Fruit fly (Drosophila melanogaster): ENCODE measurements around the gene Lint-1.

The Lint-1 gene

dm6 chrX:11153826-11154510 is 4.8 kb downstream of the Lint-1 start, which contains the start of the genes rtv and Dlic (continued):
- TF ChIP-seq CG8765 (GFP tag; IDR thresholded peaks at IDR 0.05) (no peak), Pdp1 (GFP tag; optimal IDR thresholded peaks at IDR 0.05) (peak; percentile 13 to 95), otp (GFP tag; IDR thresholded peaks at IDR 0.05) (0 out of 3 replicates have a peak, but pooled peaks have one; percentile 13), YL-1 (GFP tag; optimal IDR thresholded peaks at IDR 0.05) (no peak), GATAe (GFP tag; conservative IDR thresholded peaks at IDR 0.05) (no peak), Ets97D (GFP tag; optimal IDR thresholded peaks at IDR 0.05) (peak; percentile 51), CG42726 (GFP tag; IDR thresholded peaks at IDR 0.05; ENCODE audit: partially characterized antibody) (0 out of 2 replicates have a peak, but pooled peaks have one; percentile 37), Sry-δ (GFP tag; optimal IDR thresholded peaks at IDR 0.05) (peak; percentile 43), Sry-β (GFP tag; optimal IDR thresholded peaks at IDR 0.05) (peak; percentile 7), CG8089 (GFP tag; optimal IDR thresholded peaks at IDR 0.05) (no peak), CoRest (tag; optimal IDR thresholded peaks at IDR 0.05) (peak; percentile 51), sisA (GFP tag; IDR thresholded peaks at IDR 0.05) (no peak), NfI (GFP tag; optimal IDR thresholded peaks at IDR 0.05) (no peak), HHEX (GFP tag; optimal IDR thresholded peaks at IDR 0.05) (no peak), cwo (GFP tag; optimal IDR thresholded peaks at IDR 0.05) (no peak), CG10462 (GFP tag; optimal IDR thresholded peaks at IDR 0.05) (peak; percentile 35), scrt (GFP tag; optimal IDR thresholded peaks at IDR 0.05) (no peak), CG10366 (GFP tag; IDR thresholded peaks at IDR 0.05) (no peak), Optix (GFP tag; IDR thresholded peaks at IDR 0.05) (no peak), Eip74EF (GFP tag; optimal IDR thresholded peaks at IDR 0.05) (no peak), sna (GFP tag; IDR thresholded peaks at IDR 0.05; ENCODE audit: partially characterized antibody) (peak; percentile 73; the same call in 1 of the 2 replicates), fd64A (GFP tag; optimal IDR thresholded peaks at IDR 0.05) (no peak), sc (optimal IDR thresholded peaks at IDR 0.05) (no peak), sc (GFP tag; optimal IDR thresholded peaks at IDR 0.05) (no peak), CG14860 (GFP tag; IDR thresholded peaks at IDR 0.05; ENCODE audit: partially characterized antibody) (peak; percentile 57; the same call in 2 of the 3 replicates), CTCF (GFP tag; optimal IDR thresholded peaks at IDR 0.05) (peak; percentile 98), CG32532 (GFP tag; IDR thresholded peaks at IDR 0.05) (peak; percentile 48; the same call in 1 of the 2 replicates), CG31441 (GFP tag; IDR thresholded peaks at IDR 0.05) (peak; percentile 63; the same call in 1 of the 2 replicates), CG17829 (tag; optimal IDR thresholded peaks at IDR 0.05) (peak; percentile 45), CG1792 (GFP tag; optimal IDR thresholded peaks at IDR 0.05) (no peak), CG11695 (GFP tag; IDR thresholded peaks at IDR 0.05) (no peak), CG12071 (GFP tag; optimal IDR thresholded peaks at IDR 0.05) (no peak), CG17385 (GFP tag; optimal IDR thresholded peaks at IDR 0.05) (peak; percentile 92), knrl (GFP tag; IDR thresholded peaks at IDR 0.05; ENCODE audit: partially characterized antibody) (peak; percentile 74), CG17802 (tag; optimal IDR thresholded peaks at IDR 0.05) (no peak), amos (GFP tag; IDR thresholded peaks at IDR 0.05; ENCODE audit: partially characterized antibody) (peak; percentile 76), CG4424 (GFP tag; optimal IDR thresholded peaks at IDR 0.05) (no peak), Sox102F (GFP tag; optimal IDR thresholded peaks at IDR 0.05) (peak; percentile 32), CG5180 (GFP tag; optimal IDR thresholded peaks at IDR 0.05) (no peak), ind (GFP tag; optimal IDR thresholded peaks at IDR 0.05) (peak; percentile 25), CG3726 (GFP tag; IDR thresholded peaks at IDR 0.05) (no peak), CG15696 (tag; optimal IDR thresholded peaks at IDR 0.05) (peak; percentile 21), exex (tag; optimal IDR thresholded peaks at IDR 0.05) (peak; percentile 20), crp (GFP tag; optimal IDR thresholded peaks at IDR 0.05) (no peak), Chrac-16 (GFP tag; optimal IDR thresholded peaks at IDR 0.05) (no peak), CG13775 (GFP tag; optimal IDR thresholded peaks at IDR 0.05) (no peak), CG2875 (GFP tag; optimal IDR thresholded peaks at IDR 0.05) (no peak), jumu (GFP tag; optimal IDR thresholded peaks at IDR 0.05) (peak; percentile 11), gfzf (GFP tag; optimal IDR thresholded peaks at IDR 0.05) (peak; percentile 72)

All from whole organism, embryonic.